1 fruit fly cellular context compared by ENCODE assay signal in genomic region chr2L:12049133-12049532, dm6.
TF ChIP-seq lines count a peak whose summit lies in the region.

Gene PLCXD (plus strand): TSS chr2L:12049418.

TF ChIP-seq in whole organism, embryonic, 481 proteins besides CTCF, POLR2A, EP300 and RAD21 (continued from another document):
- TF ChIP-seq Xbp1 (GFP tag; optimal IDR thresholded peaks at IDR 0.05; lab: Kevin White, UChicago) = no peak
- no peak for TF ChIP-seq CG8478 (optimal IDR thresholded peaks at IDR 0.05; lab: Kevin White, UChicago)
- peak; percentile 31 for TF ChIP-seq gem (tag; optimal IDR thresholded peaks at IDR 0.05; lab: Kevin White, UChicago)
- no peak for TF ChIP-seq BEAF-32 (GFP tag; optimal IDR thresholded peaks at IDR 0.05; lab: Kevin White, UChicago)
- no peak for TF ChIP-seq HHEX (GFP tag; optimal IDR thresholded peaks at IDR 0.05; lab: Kevin White, UChicago)
- TF ChIP-seq hkb (optimal IDR thresholded peaks at IDR 0.05; lab: Kevin White, UChicago) = no peak
- TF ChIP-seq hkb (GFP tag; IDR thresholded peaks at IDR 0.05; lab: Robert Waterston, UW) = peak; percentile 37; the same call in 1 of the 2 replicates
- TF ChIP-seq z (GFP tag; IDR thresholded peaks at IDR 0.05; lab: Robert Waterston, UW) = peak; percentile 67; the same call in 2 of the 3 replicates
- no peak for TF ChIP-seq vvl (GFP tag; IDR thresholded peaks at IDR 0.05; lab: Robert Waterston, UW)
- peak; percentile 2 for TF ChIP-seq CG12071 (GFP tag; optimal IDR thresholded peaks at IDR 0.05; lab: Kevin White, UChicago)
- TF ChIP-seq CG10431 (GFP tag; optimal IDR thresholded peaks at IDR 0.05; lab: Kevin White, UChicago) = peak; percentile 53
- no peak for TF ChIP-seq ranshi (GFP tag; IDR thresholded peaks at IDR 0.05; lab: Robert Waterston, UW)
- TF ChIP-seq MTF-1 (GFP tag; optimal IDR thresholded peaks at IDR 0.05; lab: Kevin White, UChicago; ENCODE audit: borderline replicate concordance) = peak; percentile 5
- no peak for TF ChIP-seq CG10462 (GFP tag; optimal IDR thresholded peaks at IDR 0.05; lab: Kevin White, UChicago)
- peak; percentile 39 for TF ChIP-seq CG3407 (GFP tag; optimal IDR thresholded peaks at IDR 0.05; lab: Kevin White, UChicago)
- TF ChIP-seq ATbp (GFP tag; optimal IDR thresholded peaks at IDR 0.05; lab: Kevin White, UChicago) = peak; percentile 57
- no peak for TF ChIP-seq Dref (GFP tag; IDR thresholded peaks at IDR 0.05; lab: Robert Waterston, UW)
- TF ChIP-seq CG4424 (GFP tag; optimal IDR thresholded peaks at IDR 0.05; lab: Kevin White, UChicago) = no peak
- TF ChIP-seq pnt (GFP tag; optimal IDR thresholded peaks at IDR 0.05; lab: Kevin White, UChicago) = no peak
- no peak for TF ChIP-seq CG12104 (GFP tag; optimal IDR thresholded peaks at IDR 0.05; lab: Kevin White, UChicago)
- no peak for TF ChIP-seq Hr3 (GFP tag; optimal IDR thresholded peaks at IDR 0.05; lab: Kevin White, UChicago)
- no peak for TF ChIP-seq CG10147 (GFP tag; optimal IDR thresholded peaks at IDR 0.05; lab: Kevin White, UChicago)
- TF ChIP-seq kay (GFP tag; optimal IDR thresholded peaks at IDR 0.05; lab: Kevin White, UChicago) = no peak
- no peak for TF ChIP-seq unpg (GFP tag; optimal IDR thresholded peaks at IDR 0.05; lab: Kevin White, UChicago)
- no peak for TF ChIP-seq CG18599 (GFP tag; optimal IDR thresholded peaks at IDR 0.05; lab: Kevin White, UChicago)
- peak in 1 of 2 experiments; percentile 45 for TF ChIP-seq bsh (GFP tag; optimal IDR thresholded peaks at IDR 0.05; lab: Kevin White, UChicago)
- TF ChIP-seq ash1 (GFP tag; optimal IDR thresholded peaks at IDR 0.05; lab: Kevin White, UChicago) = no peak
- no peak for TF ChIP-seq mirr (GFP tag; optimal IDR thresholded peaks at IDR 0.05; lab: Kevin White, UChicago)
- TF ChIP-seq ewg (GFP tag; optimal IDR thresholded peaks at IDR 0.05; lab: Kevin White, UChicago) = no peak
- TF ChIP-seq Asciz (GFP tag; optimal IDR thresholded peaks at IDR 0.05; lab: Kevin White, UChicago) = peak; percentile 69
- no peak for TF ChIP-seq tio (GFP tag; optimal IDR thresholded peaks at IDR 0.05; lab: Kevin White, UChicago)
- TF ChIP-seq nerfin-1 (tag; optimal IDR thresholded peaks at IDR 0.05; lab: Kevin White, UChicago) = peak; percentile 9
- TF ChIP-seq kni (GFP tag; optimal IDR thresholded peaks at IDR 0.05; lab: Kevin White, UChicago) = peak; percentile 20
- 0 out of 2 replicates have a peak, but pooled peaks have one; percentile 32 for TF ChIP-seq CG31441 (GFP tag; IDR thresholded peaks at IDR 0.05; lab: Robert Waterston, UW)
